Worm (Caenorhabditis elegans): ENCODE results near the gene R07E5.5.

DNA sequence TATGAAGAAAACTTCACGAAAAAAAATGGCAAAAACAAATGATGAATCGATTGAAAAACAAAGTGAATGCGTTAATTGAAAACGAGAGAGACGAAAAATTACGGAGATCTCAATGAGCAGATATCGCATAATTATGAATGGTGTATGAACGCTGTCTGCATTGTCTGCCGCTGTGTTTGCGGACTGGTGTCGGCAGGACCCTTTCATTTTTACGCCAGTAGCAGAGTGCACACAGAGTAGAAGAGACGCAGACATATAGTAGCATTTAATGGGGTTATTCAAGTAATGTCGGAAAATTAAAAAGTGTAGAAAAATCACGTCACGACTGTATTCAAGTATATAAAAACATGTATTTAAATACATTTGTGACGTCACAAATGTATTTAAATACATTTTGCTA, 16.4 kb upstream of the R07E5.5 start:
- TF ChIP-seq sma-9 (GFP tag; optimal IDR thresholded peaks at IDR 0.05), result no peak
- no peak for TF ChIP-seq sma-9 (tag; optimal IDR thresholded peaks at IDR 0.05)
- no peak for TF ChIP-seq unc-62 (GFP tag; optimal IDR thresholded peaks at IDR 0.05)
- no peak for TF ChIP-seq skn-1 (tag; optimal IDR thresholded peaks at IDR 0.05)
- no peak for TF ChIP-seq nhr-12 (tag; optimal IDR thresholded peaks at IDR 0.05)
